Worm (Caenorhabditis elegans): ENCODE data around the gene srx-22.

DNA sequence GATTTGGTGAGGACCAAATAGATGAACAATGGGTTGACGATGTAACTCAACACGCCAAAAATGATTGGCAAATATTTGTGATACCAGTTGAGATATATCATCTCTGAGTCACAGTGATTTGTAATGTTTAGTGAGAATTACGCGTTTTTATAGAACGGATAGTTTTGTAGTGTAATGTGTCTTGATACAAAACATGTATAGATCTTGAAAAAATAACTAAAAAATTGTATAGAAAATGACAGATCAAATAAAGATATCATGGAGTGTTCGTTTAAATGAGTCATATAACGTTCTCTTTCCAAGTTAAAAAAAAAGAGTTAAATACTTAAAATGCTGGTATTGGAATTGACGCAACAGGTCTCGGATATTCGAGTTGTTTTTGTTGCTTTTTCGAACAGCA is 25.4 kb upstream of the srx-22 start, which contains the start of gene srj-6:
- TF ChIP-seq nfya-1 (tag; optimal IDR thresholded peaks at IDR 0.05; ENCODE audit: borderline replicate concordance, insufficient read depth) = no peak
- no peak for TF ChIP-seq cebp-1 (GFP tag; IDR thresholded peaks at IDR 0.05)
- no peak for TF ChIP-seq cebp-1 (tag; optimal IDR thresholded peaks at IDR 0.05)
- TF ChIP-seq F52B5.7 (tag; optimal IDR thresholded peaks at IDR 0.05) = no peak
- TF ChIP-seq athp-1 (tag; optimal IDR thresholded peaks at IDR 0.05) = no peak
- no peak for TF ChIP-seq ceh-79 (tag; optimal IDR thresholded peaks at IDR 0.05)
- no peak for TF ChIP-seq hlh-26 (GFP tag; conservative IDR thresholded peaks at IDR 0.05)
- TF ChIP-seq ztf-25 (GFP tag; IDR thresholded peaks at IDR 0.05) = no peak
- TF ChIP-seq F55B11.4 (tag; optimal IDR thresholded peaks at IDR 0.05; ENCODE audit: borderline replicate concordance, insufficient read depth) = no peak
- no peak for TF ChIP-seq mcd-1 (GFP tag; IDR thresholded peaks at IDR 0.05)
- no peak for TF ChIP-seq F57C9.4 (tag; optimal IDR thresholded peaks at IDR 0.05)
- no peak for TF ChIP-seq snpc-4 (GFP tag; optimal IDR thresholded peaks at IDR 0.05)
- no peak for TF ChIP-seq snpc-4 (tag; optimal IDR thresholded peaks at IDR 0.05)
